Worm (Caenorhabditis elegans): ENCODE data around the gene T07A5.7.
A peak's percentile ranks its signal among the peaks of the same experiment; 100 is the strongest.

The T07A5.7 gene

DNA sequence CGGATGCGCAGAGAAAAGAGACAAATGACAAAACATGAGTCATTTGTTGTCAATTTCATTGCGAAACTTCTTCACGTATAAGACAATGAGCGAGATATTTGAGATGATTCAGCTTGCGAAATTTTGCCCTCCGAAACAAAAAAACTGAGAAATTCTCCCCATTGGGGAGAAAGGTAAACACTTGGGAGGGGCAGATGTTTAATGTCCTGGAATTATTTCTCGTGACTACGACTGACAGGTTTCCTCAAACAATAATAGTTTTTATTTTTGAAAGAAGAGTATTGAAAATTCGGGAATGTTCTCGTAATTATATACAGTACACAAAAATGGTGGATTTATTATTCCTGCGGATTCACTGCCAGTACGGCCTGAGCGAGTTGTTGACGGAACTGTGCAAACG, 20.3 kb upstream of the T07A5.7 start:
- TF ChIP-seq ref-1 (GFP tag; conservative IDR thresholded peaks at IDR 0.05): no peak
- no peak for TF ChIP-seq tab-1 (GFP tag; IDR thresholded peaks at IDR 0.05)
- TF ChIP-seq flt-1 (GFP tag; IDR thresholded peaks at IDR 0.05): no peak
- no peak for TF ChIP-seq ztf-23 (GFP tag; IDR thresholded peaks at IDR 0.05)
- TF ChIP-seq ztf-29 (GFP tag; IDR thresholded peaks at IDR 0.05): no peak
- no peak for TF ChIP-seq T22C8.4 (GFP tag; IDR thresholded peaks at IDR 0.05)
- TF ChIP-seq klf-2 (GFP tag; conservative IDR thresholded peaks at IDR 0.05): no peak
- TF ChIP-seq med-1 (GFP tag; optimal IDR thresholded peaks at IDR 0.05; ENCODE audit: insufficient read depth): no peak

DNA sequence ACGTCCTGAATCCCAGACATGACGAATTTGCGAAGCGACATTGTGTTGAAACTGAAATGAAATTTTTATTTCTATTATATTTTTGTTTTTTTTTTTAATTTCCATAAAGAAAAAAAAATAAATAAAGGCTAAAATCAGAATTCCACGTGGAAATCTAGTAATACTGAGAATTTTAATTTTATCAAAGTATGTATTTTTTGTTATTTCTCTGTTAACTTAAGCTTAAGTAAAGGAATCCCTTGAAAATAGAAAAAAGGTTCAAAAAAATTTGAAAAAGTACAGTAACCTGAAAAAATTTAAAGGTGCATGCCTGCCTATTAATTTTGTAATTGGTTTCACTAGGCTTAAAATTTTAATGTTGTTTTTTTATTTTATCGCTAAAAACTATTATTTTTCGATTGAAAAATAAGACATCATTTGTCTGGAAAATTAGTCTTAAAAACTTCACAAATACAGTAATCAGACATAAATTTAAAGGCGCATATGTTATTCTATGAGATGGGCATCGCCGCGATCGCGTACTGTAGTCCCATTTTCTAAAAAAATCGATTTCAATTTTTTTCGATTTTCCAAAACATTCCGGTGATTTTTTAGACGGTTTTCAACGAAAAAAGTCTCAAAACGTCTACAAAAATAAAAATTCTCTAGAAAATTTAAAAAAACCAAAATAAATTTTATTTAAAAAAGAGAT, 19.6 kb upstream of the T07A5.7 start, which contains the start of gene nex-2:
nex-2 (minus strand) TSS at position 51 of the 691 bp plus-strand sequence.
- no peak for TF ChIP-seq ztf-29 (GFP tag; IDR thresholded peaks at IDR 0.05)

DNA sequence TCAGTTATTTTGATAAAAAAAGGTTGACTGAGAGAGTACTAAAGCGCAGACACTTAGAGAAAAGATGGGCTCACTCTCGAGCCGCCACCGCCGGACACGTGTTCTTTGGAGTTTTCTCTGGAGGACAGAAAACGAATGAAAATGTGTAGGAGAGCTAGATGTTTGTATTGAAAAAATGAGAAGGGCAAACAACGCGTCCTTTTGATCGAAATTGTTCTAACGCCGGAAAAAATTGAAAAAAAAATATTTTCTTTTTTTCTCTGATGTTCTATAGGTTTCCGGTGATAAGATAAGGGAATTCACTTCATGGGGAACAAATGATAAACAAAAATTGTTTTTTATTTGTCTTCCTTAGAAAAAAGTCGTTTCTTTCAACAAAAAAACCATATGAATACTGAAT, 18.9 kb upstream of the T07A5.7 start:
- TF ChIP-seq med-1 (GFP tag; optimal IDR thresholded peaks at IDR 0.05; ENCODE audit: insufficient read depth): no peak
- TF ChIP-seq ztf-23 (GFP tag; IDR thresholded peaks at IDR 0.05): no peak
- TF ChIP-seq ztf-29 (GFP tag; IDR thresholded peaks at IDR 0.05): no peak
- TF ChIP-seq cog-1 (tag; optimal IDR thresholded peaks at IDR 0.05): no peak
- no peak for TF ChIP-seq flt-1 (GFP tag; IDR thresholded peaks at IDR 0.05)
- TF ChIP-seq ref-1 (GFP tag; conservative IDR thresholded peaks at IDR 0.05): no peak
- no peak for TF ChIP-seq T22C8.4 (GFP tag; IDR thresholded peaks at IDR 0.05)
- TF ChIP-seq klf-2 (GFP tag; conservative IDR thresholded peaks at IDR 0.05): no peak
- no peak for TF ChIP-seq tab-1 (GFP tag; IDR thresholded peaks at IDR 0.05)

DNA sequence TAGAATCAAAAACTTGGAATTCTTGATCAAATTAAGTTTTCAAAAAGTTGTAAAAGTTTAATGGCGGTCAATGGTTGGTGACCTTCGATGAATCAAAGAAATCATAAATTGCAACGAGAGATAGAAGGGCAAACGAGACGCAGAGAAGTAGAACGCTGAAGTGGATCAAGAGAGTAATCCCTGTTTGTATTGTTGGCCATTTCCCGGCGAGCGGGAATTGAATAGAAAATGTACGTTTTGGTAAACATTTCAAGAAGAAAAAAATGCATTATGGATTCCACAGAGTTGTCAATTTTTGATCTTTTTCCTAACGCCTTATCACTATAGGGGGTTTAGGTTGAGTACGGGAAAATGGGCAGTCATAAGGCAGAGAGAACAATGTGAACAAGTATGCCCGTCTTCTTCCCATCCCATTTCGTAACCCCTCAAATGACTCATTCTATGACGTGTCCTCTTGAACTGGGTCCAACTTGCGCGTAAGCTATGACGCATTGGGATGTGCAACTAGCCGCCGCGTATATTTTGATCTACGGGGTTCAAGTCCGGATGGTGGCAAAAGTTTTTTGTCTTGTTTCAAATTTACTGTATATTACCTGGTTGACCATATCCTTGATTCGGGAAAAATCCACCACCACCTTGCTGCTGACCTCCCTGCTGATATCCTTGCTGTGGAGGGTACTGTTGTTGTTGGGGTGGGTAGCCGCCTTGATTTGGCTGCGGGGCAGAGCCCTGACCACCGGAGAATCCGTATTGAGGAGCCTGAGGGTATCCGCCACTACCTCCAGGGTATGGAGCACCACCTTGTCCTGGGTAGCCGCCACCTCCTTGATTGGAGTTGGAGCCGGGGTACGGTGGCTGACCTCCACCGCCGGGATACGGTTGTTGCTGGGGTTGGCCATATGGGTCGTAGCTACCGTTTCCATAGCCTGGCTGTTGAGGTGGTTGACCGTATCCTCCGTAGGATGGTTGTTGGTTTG, 17.9 kb upstream of the T07A5.7 start:
- TF ChIP-seq ztf-29 (GFP tag; IDR thresholded peaks at IDR 0.05) (no peak), med-1 (GFP tag; optimal IDR thresholded peaks at IDR 0.05; ENCODE audit: insufficient read depth) (no peak), ref-1 (GFP tag; conservative IDR thresholded peaks at IDR 0.05) (no peak), tab-1 (GFP tag; IDR thresholded peaks at IDR 0.05) (no peak)

DNA sequence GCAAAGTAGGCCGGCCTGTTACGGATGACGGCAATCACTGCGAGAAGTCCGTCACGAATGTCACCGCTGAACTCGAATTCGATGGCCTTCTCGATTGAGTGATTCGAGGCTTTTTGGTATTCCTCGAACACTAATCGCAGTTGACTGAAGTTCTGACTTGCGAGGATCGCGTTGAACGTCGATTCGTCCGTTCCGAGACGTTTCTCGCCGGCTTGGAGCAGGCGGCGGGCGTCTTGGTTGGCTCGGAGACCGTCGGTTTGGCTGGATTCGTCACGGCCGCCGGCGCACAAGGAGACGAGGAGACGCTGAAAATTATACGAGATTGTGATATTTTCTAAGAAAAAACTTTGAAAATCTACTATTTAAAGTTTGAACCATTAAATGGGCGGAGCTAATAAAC, 15.4 kb upstream of the T07A5.7 start:
- TF ChIP-seq med-1 (GFP tag; optimal IDR thresholded peaks at IDR 0.05; ENCODE audit: insufficient read depth): no peak
- no peak for TF ChIP-seq klf-2 (GFP tag; conservative IDR thresholded peaks at IDR 0.05)
- no peak for TF ChIP-seq flt-1 (GFP tag; IDR thresholded peaks at IDR 0.05)
- no peak for TF ChIP-seq ztf-23 (GFP tag; IDR thresholded peaks at IDR 0.05)
- TF ChIP-seq tab-1 (GFP tag; IDR thresholded peaks at IDR 0.05): no peak
- no peak for TF ChIP-seq cog-1 (tag; optimal IDR thresholded peaks at IDR 0.05)
- TF ChIP-seq T22C8.4 (GFP tag; IDR thresholded peaks at IDR 0.05): no peak
- TF ChIP-seq ref-1 (GFP tag; conservative IDR thresholded peaks at IDR 0.05): no peak
- no peak for TF ChIP-seq ztf-29 (GFP tag; IDR thresholded peaks at IDR 0.05)

DNA sequence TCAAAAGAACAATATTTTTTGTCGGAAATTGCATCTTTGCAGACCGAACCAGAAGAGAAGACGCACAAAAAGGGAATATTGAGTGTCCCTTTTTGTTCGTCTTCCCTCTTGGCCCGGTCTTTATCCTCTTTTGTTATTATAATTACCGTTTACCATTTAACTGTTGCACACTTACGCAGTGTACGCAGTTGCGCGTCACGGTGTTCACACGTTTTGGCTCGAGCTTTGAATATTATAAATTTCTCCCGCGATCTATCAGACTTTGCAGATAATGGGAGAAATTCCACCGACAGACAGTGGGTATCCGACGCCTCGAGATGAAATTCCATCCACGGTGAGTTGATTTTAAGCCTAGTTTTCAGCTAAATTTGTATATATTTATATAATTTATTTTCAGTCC, 9.9 kb upstream of the T07A5.7 start, which contains the start of gene sas-7:
sas-7 (plus strand) TSS at position 232 of the 400 bp plus-strand sequence.
- no peak for TF ChIP-seq tab-1 (GFP tag; IDR thresholded peaks at IDR 0.05)
- TF ChIP-seq flt-1 (GFP tag; IDR thresholded peaks at IDR 0.05): no peak
- TF ChIP-seq klf-2 (GFP tag; conservative IDR thresholded peaks at IDR 0.05): no peak
- no peak for TF ChIP-seq ztf-23 (GFP tag; IDR thresholded peaks at IDR 0.05)
- no peak for TF ChIP-seq T22C8.4 (GFP tag; IDR thresholded peaks at IDR 0.05)

DNA sequence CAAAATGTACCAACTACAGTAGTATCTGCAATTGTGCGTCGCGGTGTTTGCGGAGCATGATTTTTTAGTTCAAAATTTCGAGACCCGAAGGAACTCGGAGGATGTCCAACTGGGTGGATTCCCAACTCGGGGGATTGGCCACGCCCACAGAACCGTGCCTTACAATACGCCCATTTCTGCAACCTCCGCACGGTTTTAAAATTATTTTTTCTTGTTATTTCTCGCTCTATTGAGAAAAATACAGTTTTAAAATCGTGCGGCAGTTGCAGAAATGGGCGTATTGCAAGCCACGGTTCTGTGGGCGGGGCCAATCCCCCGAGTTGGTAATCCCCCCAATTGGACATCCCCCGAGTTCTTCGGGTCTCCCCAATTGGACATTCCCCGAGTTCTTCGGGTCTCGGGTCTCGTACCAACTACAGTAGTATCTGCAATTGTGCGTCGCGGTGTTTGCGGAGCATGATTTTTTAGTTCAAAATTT, 9.4 kb upstream of the T07A5.7 start:
- 0 out of 2 replicates have a peak, but pooled peaks have one; percentile 30 for TF ChIP-seq flt-1 (GFP tag; IDR thresholded peaks at IDR 0.05)

DNA sequence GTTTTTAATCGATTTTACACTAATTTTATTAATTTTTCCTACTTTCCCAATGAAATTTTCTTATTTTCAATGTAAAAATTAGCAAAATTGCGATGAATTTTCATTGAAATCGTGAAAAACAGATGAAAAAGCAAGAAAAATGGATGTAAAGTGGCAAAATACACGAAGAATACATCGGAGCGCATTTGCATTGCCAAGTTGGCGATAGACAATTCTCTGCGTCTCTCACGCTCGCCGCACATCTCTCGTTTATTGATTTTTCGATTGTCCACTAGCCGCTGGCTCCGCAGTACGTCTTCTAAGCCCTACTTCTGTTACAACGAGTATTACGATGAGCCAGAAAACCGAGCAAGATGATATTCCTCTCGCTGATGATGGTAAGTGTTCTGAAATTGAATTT, 7.8 kb upstream of the T07A5.7 start, which contains the start of gene unc-69:
unc-69 (plus strand) TSS at position 185 of the 400 bp plus-strand sequence.
- TF ChIP-seq cog-1 (tag; optimal IDR thresholded peaks at IDR 0.05): peak; percentile 41
- peak; percentile 97 for TF ChIP-seq T22C8.4 (GFP tag; IDR thresholded peaks at IDR 0.05)
- TF ChIP-seq ztf-29 (GFP tag; IDR thresholded peaks at IDR 0.05): no peak

DNA sequence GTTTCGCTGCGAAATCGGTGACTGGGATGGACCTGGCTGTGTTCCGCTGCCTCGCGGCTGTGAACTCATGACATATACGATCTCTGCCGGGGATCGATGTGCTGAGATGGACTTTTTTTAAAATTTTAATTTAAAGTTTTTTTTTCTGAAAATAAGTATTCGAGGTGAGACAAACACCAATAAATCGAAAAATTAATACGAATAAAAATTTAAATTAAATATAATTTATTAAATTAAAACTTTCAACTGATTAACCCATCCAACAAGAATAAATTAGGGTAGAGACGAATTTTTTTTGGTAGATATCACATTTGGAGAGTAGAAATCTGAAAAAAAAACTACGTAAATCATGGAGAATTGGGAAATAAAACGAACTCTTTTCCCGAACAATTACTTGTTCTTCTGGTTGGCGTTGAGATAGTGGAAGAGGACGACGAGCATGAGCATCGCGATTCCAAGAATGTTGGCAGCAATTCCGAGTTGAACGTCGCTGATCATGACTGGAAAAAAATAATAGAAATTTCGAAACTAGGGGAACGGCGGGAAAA, 7.2 kb upstream of the T07A5.7 start, which contains the start of the genes unc-50 and ostf-4:
unc-50 (minus strand) TSS at position 101 of the 548 bp plus-strand sequence.
ostf-4 (minus strand) TSS at position 498 of the 548 bp plus-strand sequence.
- no peak for TF ChIP-seq ztf-29 (GFP tag; IDR thresholded peaks at IDR 0.05)
- no peak for TF ChIP-seq flt-1 (GFP tag; IDR thresholded peaks at IDR 0.05)
- TF ChIP-seq T22C8.4 (GFP tag; IDR thresholded peaks at IDR 0.05): no peak
- TF ChIP-seq cog-1 (tag; optimal IDR thresholded peaks at IDR 0.05): no peak
- TF ChIP-seq ref-1 (GFP tag; conservative IDR thresholded peaks at IDR 0.05): no peak
- no peak for TF ChIP-seq ztf-23 (GFP tag; IDR thresholded peaks at IDR 0.05)
- TF ChIP-seq klf-2 (GFP tag; conservative IDR thresholded peaks at IDR 0.05): no peak

DNA sequence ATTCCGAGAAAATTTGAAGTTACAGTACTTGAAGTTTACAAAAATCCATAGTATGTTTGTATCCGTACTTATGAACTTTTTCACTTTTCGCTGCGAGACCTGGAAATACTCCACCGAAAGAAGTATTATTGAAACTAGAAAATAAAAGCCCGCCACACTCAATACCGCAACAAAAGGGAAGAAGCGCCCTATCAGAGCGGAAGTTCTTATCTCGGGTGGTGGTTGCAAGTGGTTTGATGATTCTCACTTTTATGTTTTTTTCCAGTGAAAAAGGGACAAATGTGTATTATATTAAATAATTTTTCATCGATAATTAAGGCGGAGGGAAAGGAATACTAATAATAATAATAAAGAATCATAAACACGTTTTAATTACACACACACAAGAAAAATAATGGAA, 3.3 kb upstream of the T07A5.7 start:
- TF ChIP-seq T22C8.4 (GFP tag; IDR thresholded peaks at IDR 0.05) (no peak), ref-1 (GFP tag; conservative IDR thresholded peaks at IDR 0.05) (no peak), tab-1 (GFP tag; IDR thresholded peaks at IDR 0.05) (no peak), cog-1 (tag; optimal IDR thresholded peaks at IDR 0.05) (no peak), klf-2 (GFP tag; conservative IDR thresholded peaks at IDR 0.05) (no peak), med-1 (GFP tag; optimal IDR thresholded peaks at IDR 0.05; ENCODE audit: insufficient read depth) (no peak), flt-1 (GFP tag; IDR thresholded peaks at IDR 0.05) (no peak), ztf-23 (GFP tag; IDR thresholded peaks at IDR 0.05) (no peak), ztf-29 (GFP tag; IDR thresholded peaks at IDR 0.05) (no peak)

Measured in whole organism, midembryonic.